Fruit fly (Drosophila melanogaster) whole organism, embryonic: ENCODE data around the gene UQCR-C2.
A peak's percentile ranks its signal among the peaks of the same experiment; 100 is the strongest.

Experiments
- Atf3 ChIP-seq: fragments of 200-800 bp; sonication (Bioruptor generic); optimal IDR thresholded peaks from 3 replicates; lab custom pipeline; 2016; ENCODE audit warnings: missing biosample characterization, missing genetic modification characterization
- CG10147 ChIP-seq: fragments of 200-800 bp; sonication (Bioruptor generic); optimal IDR thresholded peaks from 2 replicates; lab custom pipeline; 2019; ENCODE audit warnings: missing biosample characterization, mild to moderate bottlenecking, missing genetic modification characterization, moderate library complexity
- CG10267 ChIP-seq: fragments of 200-800 bp; sonication (Bioruptor generic); optimal IDR thresholded peaks from 2 replicates; lab custom pipeline; 2018; ENCODE audit warnings: missing biosample characterization, mild to moderate bottlenecking, missing genetic modification characterization, moderate library complexity
- CG10979 ChIP-seq: fragments of 200-800 bp; sonication (Bioruptor generic); optimal IDR thresholded peaks from 2 replicates; lab custom pipeline; 2018; ENCODE audit warnings: missing biosample characterization, mild to moderate bottlenecking, missing genetic modification characterization, moderate library complexity
- CG11560 ChIP-seq: fragments of 200-800 bp; sonication (Bioruptor generic); IDR thresholded peaks from 3 replicates; pipeline ENCODE4 v1.3.6; 2022; ENCODE audit warnings: missing biosample characterization, missing genetic modification characterization
- CG11696 ChIP-seq: fragments of 200-800 bp; sonication (Bioruptor generic); IDR thresholded peaks from 2 replicates; pipeline ENCODE4 v1.3.6; 2022; ENCODE audit warnings: missing biosample characterization, missing genetic modification characterization
- CG14965 ChIP-seq: fragments of 200-800 bp; sonication (Bioruptor generic); optimal IDR thresholded peaks from 2 replicates; lab custom pipeline; 2016; ENCODE audit warnings: missing biosample characterization, missing genetic modification characterization, borderline replicate concordance
- CG15601 ChIP-seq: fragments of 200-800 bp; sonication (Bioruptor generic); optimal IDR thresholded peaks from 3 replicates; lab custom pipeline; 2019; ENCODE audit warnings: missing biosample characterization, mild to moderate bottlenecking, missing genetic modification characterization, moderate library complexity
- CG15696 ChIP-seq: fragments of 200-800 bp; sonication (Bioruptor generic); optimal IDR thresholded peaks from 2 replicates; lab custom pipeline; 2019; ENCODE audit warnings: missing biosample characterization, mild to moderate bottlenecking, missing genetic modification characterization, moderate library complexity
- CG17328 ChIP-seq: fragments of 200-800 bp; sonication (Bioruptor generic); IDR thresholded peaks from 2 replicates; pipeline ENCODE4 v1.3.6; 2022; ENCODE audit warnings: missing biosample characterization, missing genetic modification characterization
- CG32772 ChIP-seq: fragments of 200-800 bp; sonication (Bioruptor generic); IDR thresholded peaks from 2 replicates; pipeline ENCODE4 v1.3.6; 2022; ENCODE audit warnings: missing biosample characterization, missing genetic modification characterization
- CG7556 ChIP-seq: fragments of 200-800 bp; sonication (Bioruptor generic); optimal IDR thresholded peaks from 2 replicates; lab custom pipeline; 2017; ENCODE audit warnings: missing biosample characterization, mild to moderate bottlenecking, missing genetic modification characterization
- CG8924 ChIP-seq: fragments of 200-800 bp; optimal IDR thresholded peaks from 3 replicates; lab custom pipeline; 2019; ENCODE audit warnings: missing biosample characterization, mild to moderate bottlenecking, missing genetic modification characterization, moderate library complexity
- CG9797 ChIP-seq: fragments of 200-800 bp; sonication (Bioruptor generic); optimal IDR thresholded peaks from 3 replicates; lab custom pipeline; 2018; ENCODE audit warnings: missing biosample characterization, mild to moderate bottlenecking, missing genetic modification characterization
- CHES-1-like ChIP-seq: fragments of 200-800 bp; sonication (Bioruptor generic); optimal IDR thresholded peaks from 2 replicates; lab custom pipeline; 2016; ENCODE audit warnings: missing biosample characterization, missing genetic modification characterization
- Dad ChIP-seq: fragments of 200-800 bp; sonication (Bioruptor generic); optimal IDR thresholded peaks from 3 replicates; lab custom pipeline; 2016; ENCODE audit warnings: missing biosample characterization, missing genetic modification characterization
- Dll ChIP-seq: fragments of 200-800 bp; sonication (Bioruptor generic); IDR thresholded peaks from 4 replicates; pipeline ENCODE4 v1.3.6; 2022; ENCODE audit warnings: missing biosample characterization, missing genetic modification characterization; ENCODE audit not compliant: partially characterized antibody
- Doc2 ChIP-seq: fragments of 200-800 bp; sonication (Bioruptor generic); IDR thresholded peaks from 2 replicates; pipeline ENCODE4 v1.3.6; 2022; ENCODE audit warnings: missing biosample characterization, missing genetic modification characterization
- Gsc ChIP-seq: fragments of 200-800 bp; sonication (Bioruptor generic); IDR thresholded peaks from 2 replicates; pipeline ENCODE4 v1.3.6; 2022; ENCODE audit warnings: missing biosample characterization, missing genetic modification characterization
- HLH4C ChIP-seq: fragments of 200-800 bp; sonication (Bioruptor generic); IDR thresholded peaks from 3 replicates; pipeline ENCODE4 v1.3.6; 2022; ENCODE audit warnings: missing biosample characterization, missing genetic modification characterization; ENCODE audit not compliant: partially characterized antibody
- Jarid2 ChIP-seq: fragments of 200-800 bp; sonication (Bioruptor generic); optimal IDR thresholded peaks from 3 replicates; lab custom pipeline; 2017; ENCODE audit warnings: mild to moderate bottlenecking, missing biosample characterization, missing genetic modification reagents, missing genetic modification characterization
- Mad ChIP-seq: fragments of 200-800 bp; sonication (Bioruptor generic); optimal IDR thresholded peaks from 2 replicates; lab custom pipeline; 2016; ENCODE audit warnings: missing biosample characterization, missing genetic modification characterization
- Med ChIP-seq: fragments of 200-800 bp; sonication (Bioruptor generic); peaks from one replicate; lab custom pipeline; 2016; ENCODE audit warnings: missing biosample characterization, missing genetic modification characterization, mild to moderate bottlenecking, inconsistent platforms, moderate library complexity
- Mrtf ChIP-seq: fragments of 200-800 bp; sonication (Bioruptor generic); IDR thresholded peaks from 3 replicates; pipeline ENCODE4 v1.3.6; 2022; ENCODE audit warnings: missing biosample characterization, missing genetic modification characterization
- Optix ChIP-seq: fragments of 200-800 bp; sonication (Bioruptor generic); IDR thresholded peaks from 3 replicates; pipeline ENCODE4 v1.3.6; 2022; ENCODE audit warnings: missing biosample characterization, missing genetic modification characterization
- Rx ChIP-seq: fragments of 200-800 bp; sonication (Bioruptor generic); IDR thresholded peaks from 2 replicates; pipeline ENCODE4 v1.3.6; 2022; ENCODE audit warnings: missing biosample characterization, missing genetic modification characterization
- bab2 ChIP-seq: fragments of 200-800 bp; sonication (Bioruptor generic); optimal IDR thresholded peaks from 2 replicates; lab custom pipeline; 2016; ENCODE audit warnings: missing biosample characterization, missing genetic modification characterization
- chn ChIP-seq: fragments of 200-800 bp; sonication (Bioruptor generic); optimal IDR thresholded peaks from 2 replicates; lab custom pipeline; 2016; ENCODE audit warnings: missing biosample characterization, missing genetic modification characterization
- dm ChIP-seq: fragments of 200-800 bp; sonication (Bioruptor generic); optimal IDR thresholded peaks from 3 replicates; lab custom pipeline; 2016; ENCODE audit warnings: missing biosample characterization, missing genetic modification characterization
- fd102C ChIP-seq: fragments of 200-800 bp; sonication (Bioruptor generic); optimal IDR thresholded peaks from 2 replicates; lab custom pipeline; 2018; ENCODE audit warnings: missing biosample characterization, mild to moderate bottlenecking, missing genetic modification characterization, moderate library complexity
- fru ChIP-seq: fragments of >200 bp; optimal IDR thresholded peaks from 2 replicates; lab custom pipeline; 2017
- gem ChIP-seq: fragments of 200-800 bp; sonication (Bioruptor generic); optimal IDR thresholded peaks from 2 replicates; lab custom pipeline; 2019; ENCODE audit warnings: missing biosample characterization, mild to moderate bottlenecking, missing genetic modification characterization, moderate library complexity
- gsb-n ChIP-seq: fragments of 200-800 bp; sonication (Bioruptor generic); optimal IDR thresholded peaks from 3 replicates; lab custom pipeline; 2018; ENCODE audit warnings: missing biosample characterization, mild to moderate bottlenecking, missing genetic modification characterization
- lov ChIP-seq, 2 experiments: fragments of 200-800 bp in 1 of 2; fragments of >200 bp in 1 of 2; sonication (Bioruptor generic) in 1 of 2; IDR thresholded peaks in 1 of 2; optimal IDR thresholded peaks in 1 of 2; 2 replicates in 1 of 2; 3 replicates in 1 of 2; pipeline versions ENCODE4 v1.3.6 to Lab custom; 2017 to 2022; ENCODE audit warnings: missing biosample characterization in 1 of 2, missing genetic modification characterization in 1 of 2
- onecut ChIP-seq: fragments of 200-800 bp; sonication (Bioruptor generic); IDR thresholded peaks from 2 replicates; pipeline ENCODE4 v1.3.6; 2022; ENCODE audit warnings: missing biosample characterization, missing genetic modification characterization
- org-1 ChIP-seq: fragments of 200-800 bp; sonication (Bioruptor generic); optimal IDR thresholded peaks from 2 replicates; lab custom pipeline; 2017; ENCODE audit warnings: missing biosample characterization, missing genetic modification characterization
- phol ChIP-seq: fragments of 200-800 bp; sonication (Bioruptor generic); optimal IDR thresholded peaks from 3 replicates; lab custom pipeline; 2018; ENCODE audit warnings: missing biosample characterization, mild to moderate bottlenecking, missing genetic modification characterization, moderate library complexity
- pita ChIP-seq: fragments of 200-800 bp; sonication (Bioruptor generic); optimal IDR thresholded peaks from 2 replicates; lab custom pipeline; 2017; ENCODE audit warnings: missing biosample characterization, mild to moderate bottlenecking, missing genetic modification characterization
- ro ChIP-seq: fragments of 200-800 bp; sonication (Bioruptor generic); IDR thresholded peaks from 2 replicates; pipeline ENCODE4 v1.3.6; 2022; ENCODE audit warnings: missing biosample characterization, missing genetic modification characterization
- run ChIP-seq: fragments of 200-800 bp; sonication (Bioruptor generic); optimal IDR thresholded peaks from 3 replicates; lab custom pipeline; 2018; ENCODE audit warnings: missing biosample characterization, mild to moderate bottlenecking, missing genetic modification characterization
- sc ChIP-seq, 3 experiments: fragments of >200 bp in 2 of 3; fragments of 200-800 bp in 1 of 3; sonication (Bioruptor generic) in 1 of 3; optimal IDR thresholded peaks; 2 replicates in 2 of 3; 3 replicates in 1 of 3; lab custom pipeline; 2017; ENCODE audit warnings: mild to moderate bottlenecking in 1 of 3, missing biosample characterization in 1 of 3, missing genetic modification characterization in 1 of 3, missing genetic modification reagents in 1 of 3
- sens ChIP-seq: fragments of 200-800 bp; sonication (Bioruptor generic); peaks from one replicate; lab custom pipeline; 2016; ENCODE audit warnings: missing biosample characterization, missing genetic modification characterization
- slou ChIP-seq: fragments of 200-800 bp; sonication (Bioruptor generic); optimal IDR thresholded peaks from 3 replicates; lab custom pipeline; 2016; ENCODE audit warnings: missing biosample characterization, missing genetic modification characterization
- sob ChIP-seq: fragments of 200-800 bp; sonication (Bioruptor generic); IDR thresholded peaks from 2 replicates; pipeline ENCODE4 v1.3.6; 2022; ENCODE audit warnings: missing biosample characterization, missing genetic modification characterization
- sqz ChIP-seq: fragments of 200-800 bp; sonication (Bioruptor generic); optimal IDR thresholded peaks from 3 replicates; lab custom pipeline; 2018; ENCODE audit warnings: missing biosample characterization, mild to moderate bottlenecking, missing genetic modification characterization
- ssp ChIP-seq: fragments of 200-800 bp; sonication (Bioruptor generic); IDR thresholded peaks from 2 replicates; pipeline ENCODE4 v1.3.6; 2022; ENCODE audit warnings: missing biosample characterization, missing genetic modification characterization
- sug ChIP-seq: fragments of 200-800 bp; optimal IDR thresholded peaks from 2 replicates; lab custom pipeline; 2019; ENCODE audit warnings: missing biosample characterization, mild to moderate bottlenecking, missing genetic modification characterization, moderate library complexity
- tup ChIP-seq: fragments of 200-800 bp; sonication (Bioruptor generic); optimal IDR thresholded peaks from 2 replicates; lab custom pipeline; 2016; ENCODE audit warnings: missing biosample characterization, mild to moderate bottlenecking, missing genetic modification characterization, moderate library complexity
- usp ChIP-seq: fragments of >200 bp; optimal IDR thresholded peaks from 2 replicates; lab custom pipeline; 2017; ENCODE audit warnings: missing biosample characterization, missing genetic modification characterization
- wor ChIP-seq: fragments of 200-800 bp; sonication (Bioruptor generic); IDR thresholded peaks from 2 replicates; pipeline ENCODE4 v1.3.6; 2022; ENCODE audit warnings: missing biosample characterization, missing genetic modification characterization

Gene UQCR-C2

dm6 chr3L:16571014-16571738, 12.7 kb upstream of the UQCR-C2 start (continued):
- peak; percentile 70 for TF ChIP-seq sob
- TF ChIP-seq CG11696 (GFP tag; lab: Robert Waterston, UW) = peak; percentile 22; the same call in 1 of the 2 replicates
- peak; percentile 51 for TF ChIP-seq sqz (GFP tag; lab: Kevin White, UChicago)
- TF ChIP-seq CHES-1-like (GFP tag; lab: Kevin White, UChicago) = peak; percentile 32
- no peak for TF ChIP-seq gsb-n (tag; lab: Kevin White, UChicago)
- no peak for TF ChIP-seq sc (optimal IDR thresholded peaks at IDR 0.05; lab: Kevin White, UChicago)
- no peak for TF ChIP-seq sc (GFP tag; optimal IDR thresholded peaks at IDR 0.05; lab: Kevin White, UChicago)
- TF ChIP-seq CG17328 (GFP tag; lab: Robert Waterston, UW) = 0 out of 2 replicates have a peak, but pooled peaks have one; percentile 25
- TF ChIP-seq CG7556 (GFP tag; lab: Kevin White, UChicago) = peak; percentile 55
- TF ChIP-seq Mrtf (GFP tag; lab: Robert Waterston, UW) = 0 out of 3 replicates have a peak, but pooled peaks have one; percentile 40
- TF ChIP-seq Rx (GFP tag; lab: Robert Waterston, UW) = no peak
- peak; percentile 79 for TF ChIP-seq Med (GFP tag; lab: Kevin White, UChicago)
- no peak for TF ChIP-seq CG15601 (tag; lab: Kevin White, UChicago)
- no peak for TF ChIP-seq Mad (GFP tag; lab: Kevin White, UChicago)
- peak; percentile 38 for TF ChIP-seq CG10979 (tag; lab: Kevin White, UChicago)
- TF ChIP-seq org-1 = no peak
- no peak for TF ChIP-seq Gsc (GFP tag; lab: Robert Waterston, UW)
- TF ChIP-seq phol (tag; lab: Kevin White, UChicago) = peak; percentile 47
- no peak for TF ChIP-seq CG11560
- TF ChIP-seq run (tag; lab: Kevin White, UChicago) = no peak
- no peak for TF ChIP-seq CG9797 (GFP tag; lab: Kevin White, UChicago)
- TF ChIP-seq Dad (GFP tag; lab: Kevin White, UChicago) = no peak
- no peak for TF ChIP-seq CG15696 (tag; lab: Kevin White, UChicago)
- no peak for TF ChIP-seq usp (GFP tag; lab: Kevin White, UChicago)
- TF ChIP-seq Optix = no peak
- TF ChIP-seq CG8924 (tag; lab: Kevin White, UChicago) = peak; percentile 60
- peak; percentile 87 for TF ChIP-seq sens (GFP tag; lab: Kevin White, UChicago)
- no peak for TF ChIP-seq CG14965 (GFP tag; lab: Kevin White, UChicago)
- TF ChIP-seq CG10267 (tag; lab: Kevin White, UChicago) = peak; percentile 34
- no peak for TF ChIP-seq HLH4C (GFP tag; lab: Robert Waterston, UW)
- no peak for TF ChIP-seq fru
- TF ChIP-seq ssp (GFP tag; lab: Robert Waterston, UW) = no peak
- no peak for TF ChIP-seq lov (optimal IDR thresholded peaks at IDR 0.05; lab: Kevin White, UChicago)
- TF ChIP-seq lov (GFP tag; IDR thresholded peaks at IDR 0.05; lab: Robert Waterston, UW) = 0 out of 3 replicates have a peak, but pooled peaks have one; percentile 38
- TF ChIP-seq tup = no peak
- no peak for TF ChIP-seq Atf3 (GFP tag; lab: Kevin White, UChicago)
- no peak for TF ChIP-seq CG32772 (GFP tag; lab: Robert Waterston, UW)
- no peak for TF ChIP-seq pita (GFP tag; lab: Kevin White, UChicago)
- TF ChIP-seq Dll (GFP tag; lab: Robert Waterston, UW) = no peak
- no peak for TF ChIP-seq fd102C
- no peak for TF ChIP-seq slou
- TF ChIP-seq CG10147 (GFP tag; lab: Kevin White, UChicago) = peak; percentile 64
- TF ChIP-seq wor (GFP tag; lab: Robert Waterston, UW) = no peak
- no peak for TF ChIP-seq onecut (GFP tag; lab: Robert Waterston, UW)
- TF ChIP-seq Jarid2 (GFP tag; lab: Kevin White, UChicago) = no peak
- no peak for TF ChIP-seq chn (GFP tag; lab: Kevin White, UChicago)
- TF ChIP-seq dm (GFP tag; lab: Kevin White, UChicago) = no peak
- TF ChIP-seq sug = peak; percentile 37
- no peak for TF ChIP-seq Doc2
- peak; percentile 55 for TF ChIP-seq bab2
- TF ChIP-seq ro (GFP tag; lab: Robert Waterston, UW) = no peak
- TF ChIP-seq gem (tag; lab: Kevin White, UChicago) = peak; percentile 77
